Fruit fly (Drosophila melanogaster) whole organism, embryonic: ENCODE data around the gene CG6295.

Experiments
- Adf1 ChIP-seq: fragments of 200-800 bp; sonication (Bioruptor generic); IDR thresholded peaks from 2 replicates; pipeline ENCODE4 v1.3.6; 2022; ENCODE audit warnings: missing biosample characterization, missing genetic modification characterization
- Aef1 ChIP-seq: fragments of 200-800 bp; sonication (Bioruptor generic); IDR thresholded peaks from 3 replicates; pipeline ENCODE4 v1.3.6; 2022; ENCODE audit warnings: missing biosample characterization, missing genetic modification characterization
- BtbVII ChIP-seq: fragments of 200-800 bp; sonication (Bioruptor generic); optimal IDR thresholded peaks from 3 replicates; lab custom pipeline; 2017; ENCODE audit warnings: missing biosample characterization, mild to moderate bottlenecking, missing genetic modification characterization
- CG10543 ChIP-seq: fragments of 200-800 bp; sonication (Bioruptor generic); optimal IDR thresholded peaks from 3 replicates; lab custom pipeline; 2017; ENCODE audit warnings: missing biosample characterization, mild to moderate bottlenecking, missing genetic modification characterization, moderate library complexity
- CG11093 ChIP-seq: fragments of 200-800 bp; sonication (Bioruptor generic); IDR thresholded peaks from 3 replicates; pipeline ENCODE4 v1.3.6; 2022; ENCODE audit warnings: missing biosample characterization, missing genetic modification characterization
- CG12071 ChIP-seq: fragments of 200-800 bp; sonication (Bioruptor generic); optimal IDR thresholded peaks from 3 replicates; lab custom pipeline; 2018; ENCODE audit warnings: missing biosample characterization, mild to moderate bottlenecking, missing genetic modification characterization
- CG12104 ChIP-seq: fragments of 200-800 bp; sonication (Bioruptor generic); optimal IDR thresholded peaks from 3 replicates; lab custom pipeline; 2016; ENCODE audit warnings: missing biosample characterization, missing genetic modification characterization
- CG13894 ChIP-seq: fragments of 200-800 bp; sonication (Bioruptor generic); optimal IDR thresholded peaks from 3 replicates; lab custom pipeline; 2018; ENCODE audit warnings: missing biosample characterization, mild to moderate bottlenecking, missing genetic modification characterization, moderate library complexity
- CG1529 ChIP-seq: fragments of 200-800 bp; sonication (Bioruptor generic); optimal IDR thresholded peaks from 3 replicates; lab custom pipeline; 2018; ENCODE audit warnings: missing biosample characterization, missing genetic modification characterization
- CG15601 ChIP-seq: fragments of 200-800 bp; sonication (Bioruptor generic); optimal IDR thresholded peaks from 3 replicates; lab custom pipeline; 2019; ENCODE audit warnings: missing biosample characterization, mild to moderate bottlenecking, missing genetic modification characterization, moderate library complexity
- CG16813 ChIP-seq: fragments of 200-800 bp; sonication (Bioruptor generic); IDR thresholded peaks from 3 replicates; pipeline ENCODE4 v1.3.6; 2022; ENCODE audit warnings: missing biosample characterization, missing genetic modification characterization; ENCODE audit not compliant: partially characterized antibody
- CG17328 ChIP-seq: fragments of 200-800 bp; sonication (Bioruptor generic); IDR thresholded peaks from 2 replicates; pipeline ENCODE4 v1.3.6; 2022; ENCODE audit warnings: missing biosample characterization, missing genetic modification characterization
- CG1792 ChIP-seq: fragments of 200-800 bp; sonication (Bioruptor generic); optimal IDR thresholded peaks from 2 replicates; lab custom pipeline; 2016; ENCODE audit warnings: missing biosample characterization, missing genetic modification characterization
- CG2129 ChIP-seq: fragments of 200-800 bp; sonication (Bioruptor generic); IDR thresholded peaks from 2 replicates; pipeline ENCODE4 v1.3.6; 2022; ENCODE audit warnings: missing biosample characterization, missing genetic modification characterization; ENCODE audit not compliant: partially characterized antibody
- CG2712 ChIP-seq: fragments of 200-800 bp; optimal IDR thresholded peaks from 3 replicates; lab custom pipeline; 2019; ENCODE audit warnings: missing biosample characterization, mild to moderate bottlenecking, missing genetic modification characterization, moderate library complexity
- CG3995 ChIP-seq: fragments of 200-800 bp; sonication (Bioruptor generic); optimal IDR thresholded peaks from 3 replicates; lab custom pipeline; 2016; ENCODE audit warnings: missing biosample characterization, missing genetic modification characterization
- CG4707 ChIP-seq: fragments of 200-800 bp; sonication (Bioruptor generic); optimal IDR thresholded peaks from 2 replicates; lab custom pipeline; 2018; ENCODE audit warnings: missing biosample characterization, mild to moderate bottlenecking, missing genetic modification characterization, moderate library complexity
- CG5245 ChIP-seq: fragments of 200-800 bp; sonication (Bioruptor generic); optimal IDR thresholded peaks from 3 replicates; lab custom pipeline; 2016; ENCODE audit warnings: missing biosample characterization, missing genetic modification characterization
- CG5953 ChIP-seq: fragments of 200-800 bp; sonication (Bioruptor generic); IDR thresholded peaks from 2 replicates; pipeline ENCODE4 v1.3.6; 2022; ENCODE audit warnings: missing biosample characterization, missing genetic modification characterization
- CG7372 ChIP-seq: fragments of 200-800 bp; sonication (Bioruptor generic); IDR thresholded peaks from 2 replicates; pipeline ENCODE4 v1.3.6; 2022; ENCODE audit warnings: missing biosample characterization, missing genetic modification characterization
- CG9727 ChIP-seq: fragments of 200-800 bp; sonication (Bioruptor generic); optimal IDR thresholded peaks from 3 replicates; lab custom pipeline; 2017; ENCODE audit warnings: missing biosample characterization, mild to moderate bottlenecking, missing genetic modification characterization
- Dfd ChIP-seq, 2 experiments: fragments of >200 bp; optimal IDR thresholded peaks; 2 replicates each; lab custom pipeline; 2017; ENCODE audit warnings: missing biosample characterization in 2 of 2, missing genetic modification characterization in 2 of 2
- Dp ChIP-seq: fragments of 200-800 bp; sonication (Bioruptor generic); optimal IDR thresholded peaks from 2 replicates; lab custom pipeline; 2018; ENCODE audit warnings: missing biosample characterization, mild to moderate bottlenecking, missing genetic modification characterization, moderate library complexity
- Eip74EF ChIP-seq, 2 experiments: fragments of 200-800 bp in 1 of 2; fragments of >200 bp in 1 of 2; sonication (Bioruptor generic) in 1 of 2; optimal IDR thresholded peaks; 2 replicates each; lab custom pipeline; 2017 to 2019; ENCODE audit warnings: missing biosample characterization in 2 of 2, missing genetic modification characterization in 2 of 2, mild to moderate bottlenecking in 1 of 2, moderate library complexity in 1 of 2
- Fer2 ChIP-seq: fragments of 200-800 bp; sonication (Bioruptor generic); optimal IDR thresholded peaks from 2 replicates; lab custom pipeline; 2018; ENCODE audit warnings: missing biosample characterization, mild to moderate bottlenecking, missing genetic modification characterization, moderate library complexity
- HLH4C ChIP-seq: fragments of 200-800 bp; sonication (Bioruptor generic); IDR thresholded peaks from 3 replicates; pipeline ENCODE4 v1.3.6; 2022; ENCODE audit warnings: missing biosample characterization, missing genetic modification characterization; ENCODE audit not compliant: partially characterized antibody
- Lpt ChIP-seq: fragments of >200 bp; optimal IDR thresholded peaks from 2 replicates; lab custom pipeline; 2018; ENCODE audit warnings: missing biosample characterization, missing genetic modification characterization
- MESR4 ChIP-seq: fragments of 200-800 bp; sonication (Bioruptor generic); optimal IDR thresholded peaks from 2 replicates; lab custom pipeline; 2018; ENCODE audit warnings: missing biosample characterization, mild to moderate bottlenecking, missing genetic modification characterization, moderate library complexity
- Myb ChIP-seq: fragments of 200-800 bp; sonication (Bioruptor generic); optimal IDR thresholded peaks from 2 replicates; lab custom pipeline; 2016; ENCODE audit warnings: missing biosample characterization, missing genetic modification characterization
- Opbp ChIP-seq: fragments of 200-800 bp; sonication (Bioruptor generic); IDR thresholded peaks from 3 replicates; pipeline ENCODE4 v1.3.6; 2022; ENCODE audit warnings: missing biosample characterization, missing genetic modification characterization; ENCODE audit not compliant: partially characterized antibody
- Pdp1 ChIP-seq, 2 experiments: fragments of 200-800 bp; sonication (Bioruptor generic); optimal IDR thresholded peaks; 3 replicates each; lab custom pipeline; 2016; ENCODE audit warnings: missing biosample characterization in 2 of 2, missing genetic modification characterization in 2 of 2, mild to moderate bottlenecking in 1 of 2, moderate library complexity in 1 of 2
- Xrp1 ChIP-seq: fragments of 200-800 bp; sonication (Bioruptor generic); IDR thresholded peaks from 2 replicates; pipeline ENCODE4 v1.3.6; 2022; ENCODE audit warnings: missing biosample characterization, missing genetic modification characterization
- ab ChIP-seq: fragments of 200-800 bp; sonication (Bioruptor generic); optimal IDR thresholded peaks from 2 replicates; lab custom pipeline; 2016; ENCODE audit warnings: missing biosample characterization, missing genetic modification characterization
- ase ChIP-seq: fragments of 200-800 bp; sonication (Bioruptor generic); IDR thresholded peaks from 3 replicates; pipeline ENCODE4 v1.3.6; 2022; ENCODE audit warnings: missing biosample characterization, missing genetic modification characterization
- ato ChIP-seq: fragments of 200-800 bp; sonication (Bioruptor generic); IDR thresholded peaks from 2 replicates; pipeline ENCODE4 v1.3.6; 2022; ENCODE audit warnings: missing biosample characterization, missing genetic modification characterization; ENCODE audit not compliant: partially characterized antibody
- btn ChIP-seq: fragments of 200-800 bp; sonication (Bioruptor generic); optimal IDR thresholded peaks from 2 replicates; lab custom pipeline; 2016; ENCODE audit warnings: missing biosample characterization, missing genetic modification characterization
- danr ChIP-seq: fragments of 200-800 bp; sonication (Bioruptor generic); IDR thresholded peaks from 2 replicates; pipeline ENCODE4 v1.3.6; 2022; ENCODE audit warnings: missing biosample characterization, missing genetic modification characterization
- dm ChIP-seq: fragments of 200-800 bp; sonication (Bioruptor generic); optimal IDR thresholded peaks from 3 replicates; lab custom pipeline; 2016; ENCODE audit warnings: missing biosample characterization, missing genetic modification characterization
- hth ChIP-seq: fragments of >200 bp; optimal IDR thresholded peaks from 2 replicates; lab custom pipeline; 2017; ENCODE audit warnings: inconsistent platforms
- jigr1 ChIP-seq: fragments of 200-800 bp; sonication (Bioruptor generic); IDR thresholded peaks from 3 replicates; pipeline ENCODE4 v1.3.6; 2022; ENCODE audit warnings: missing biosample characterization, missing genetic modification characterization
- jumu ChIP-seq: fragments of 200-800 bp; sonication (Bioruptor generic); optimal IDR thresholded peaks from 3 replicates; lab custom pipeline; 2016; ENCODE audit warnings: missing biosample characterization, missing genetic modification characterization
- kah ChIP-seq: fragments of 200-800 bp; sonication (Bioruptor generic); optimal IDR thresholded peaks from 2 replicates; lab custom pipeline; 2018; ENCODE audit warnings: missing biosample characterization, mild to moderate bottlenecking, missing genetic modification characterization
- lilli ChIP-seq: fragments of 200-800 bp; sonication (Bioruptor generic); optimal IDR thresholded peaks from 3 replicates; lab custom pipeline; 2016; ENCODE audit warnings: missing biosample characterization, missing genetic modification characterization
- nom ChIP-seq: fragments of 200-800 bp; sonication (Bioruptor generic); optimal IDR thresholded peaks from 2 replicates; lab custom pipeline; 2017; ENCODE audit warnings: missing biosample characterization, missing genetic modification characterization, mild to moderate bottlenecking, moderate library complexity, missing genetic modification reagents
- org-1 ChIP-seq: fragments of 200-800 bp; sonication (Bioruptor generic); optimal IDR thresholded peaks from 2 replicates; lab custom pipeline; 2017; ENCODE audit warnings: missing biosample characterization, missing genetic modification characterization
- pros ChIP-seq: fragments of 200-800 bp; sonication (Bioruptor generic); optimal IDR thresholded peaks from 3 replicates; lab custom pipeline; 2019; ENCODE audit warnings: missing biosample characterization, mild to moderate bottlenecking, missing genetic modification characterization, moderate library complexity
- ro ChIP-seq: fragments of 200-800 bp; sonication (Bioruptor generic); IDR thresholded peaks from 2 replicates; pipeline ENCODE4 v1.3.6; 2022; ENCODE audit warnings: missing biosample characterization, missing genetic modification characterization
- shn ChIP-seq: fragments of 200-800 bp; sonication (Bioruptor generic); optimal IDR thresholded peaks from 3 replicates; lab custom pipeline; 2016; ENCODE audit warnings: missing biosample characterization, missing genetic modification characterization
- sisA ChIP-seq: fragments of 200-800 bp; sonication (Bioruptor generic); IDR thresholded peaks from 2 replicates; pipeline ENCODE4 v1.3.6; 2022; ENCODE audit warnings: missing biosample characterization, missing genetic modification characterization
- ssp ChIP-seq: fragments of 200-800 bp; sonication (Bioruptor generic); IDR thresholded peaks from 2 replicates; pipeline ENCODE4 v1.3.6; 2022; ENCODE audit warnings: missing biosample characterization, missing genetic modification characterization
- sug ChIP-seq: fragments of 200-800 bp; optimal IDR thresholded peaks from 2 replicates; lab custom pipeline; 2019; ENCODE audit warnings: missing biosample characterization, mild to moderate bottlenecking, missing genetic modification characterization, moderate library complexity
- tx ChIP-seq: fragments of 200-800 bp; sonication (Bioruptor generic); optimal IDR thresholded peaks from 2 replicates; lab custom pipeline; 2016; ENCODE audit warnings: missing biosample characterization, missing genetic modification characterization

Gene CG6295

dm6 chr3R:26980282-26980691 is 26.6 kb downstream of the CG6295 start (continued):
- TF ChIP-seq Fer2 (tag; lab: Kevin White, UChicago) (no peak), dm (no peak), tx (GFP tag; lab: Kevin White, UChicago) (no peak), CG12104 (GFP tag; lab: Kevin White, UChicago) (no peak), kah (no peak), sug (tag; lab: Kevin White, UChicago) (peak; percentile 54), jigr1 (GFP tag; lab: Robert Waterston, UW) (no peak), sisA (GFP tag; lab: Robert Waterston, UW) (no peak), lilli (GFP tag; lab: Kevin White, UChicago) (no peak), Dfd (GFP tag; optimal IDR thresholded peaks at IDR 0.05; lab: Kevin White, UChicago) (no peak), CG10543 (peak; percentile 54), BtbVII (GFP tag; lab: Kevin White, UChicago) (peak; percentile 1), ssp (GFP tag; lab: Robert Waterston, UW) (no peak), Eip74EF (GFP tag; optimal IDR thresholded peaks at IDR 0.05; lab: Kevin White, UChicago) (peak in 1 of 2 experiments; percentile 33), Lpt (no peak), hth (no peak), Pdp1 (GFP tag; optimal IDR thresholded peaks at IDR 0.05; lab: Kevin White, UChicago) (no peak), Adf1 (GFP tag; lab: Robert Waterston, UW) (no peak), Aef1 (GFP tag; lab: Robert Waterston, UW) (no peak), CG1792 (GFP tag; lab: Kevin White, UChicago) (no peak), CG17328 (GFP tag; lab: Robert Waterston, UW) (no peak), HLH4C (GFP tag; lab: Robert Waterston, UW) (no peak), CG12071 (GFP tag; lab: Kevin White, UChicago) (peak; percentile 34), danr (GFP tag; lab: Robert Waterston, UW) (no peak), ato (GFP tag; lab: Robert Waterston, UW) (no peak), ro (no peak), CG13894 (peak; percentile 60), CG16813 (GFP tag; lab: Robert Waterston, UW) (no peak), nom (GFP tag; lab: Kevin White, UChicago) (no peak), ase (no peak), Opbp (GFP tag; lab: Robert Waterston, UW) (peak; percentile 16; the same call in 1 of the 3 replicates), jumu (no peak), org-1 (no peak), CG5953 (GFP tag; lab: Robert Waterston, UW) (no peak), Myb (GFP tag; lab: Kevin White, UChicago) (no peak), shn (GFP tag; lab: Kevin White, UChicago) (no peak), CG4707 (no peak), btn (GFP tag; lab: Kevin White, UChicago) (no peak), CG15601 (tag; lab: Kevin White, UChicago) (no peak), CG9727 (GFP tag; lab: Kevin White, UChicago) (no peak), Xrp1 (GFP tag; lab: Robert Waterston, UW) (no peak), CG5245 (GFP tag; lab: Kevin White, UChicago) (no peak), CG3995 (GFP tag; lab: Kevin White, UChicago) (no peak), CG2712 (tag; lab: Kevin White, UChicago) (no peak), MESR4 (GFP tag; lab: Kevin White, UChicago) (no peak), CG7372 (GFP tag; lab: Robert Waterston, UW) (no peak), ab (peak; percentile 12), CG11093 (GFP tag; lab: Robert Waterston, UW) (no peak), CG1529 (GFP tag; lab: Kevin White, UChicago) (no peak), CG2129 (GFP tag; lab: Robert Waterston, UW) (no peak), Dp (GFP tag; lab: Kevin White, UChicago) (no peak), pros (GFP tag; lab: Kevin White, UChicago) (peak; percentile 20)
